Fruit fly (Drosophila melanogaster) whole organism, embryonic: ENCODE data around the gene CG31560.

ENCODE experiments used
- ATbp ChIP-seq: fragments of 200-800 bp; sonication (Bioruptor generic); optimal IDR thresholded peaks from 2 replicates; lab custom pipeline; 2017; ENCODE audit warnings: missing biosample characterization, mild to moderate bottlenecking, missing genetic modification characterization, missing genetic modification reagents
- C15 ChIP-seq: fragments of 200-800 bp; sonication (Bioruptor generic); IDR thresholded peaks from 3 replicates; pipeline ENCODE4 v1.3.6; 2022; ENCODE audit warnings: missing biosample characterization, missing genetic modification characterization
- CG10274 ChIP-seq: fragments of 200-800 bp; sonication (Bioruptor generic); optimal IDR thresholded peaks from 3 replicates; lab custom pipeline; 2017; ENCODE audit warnings: missing biosample characterization, mild to moderate bottlenecking, missing genetic modification characterization
- CG11456 ChIP-seq: fragments of 200-800 bp; sonication (Bioruptor generic); IDR thresholded peaks from 3 replicates; pipeline ENCODE4 v1.3.6; 2022; ENCODE audit warnings: missing biosample characterization, missing genetic modification characterization
- CG11696 ChIP-seq: fragments of 200-800 bp; sonication (Bioruptor generic); IDR thresholded peaks from 2 replicates; pipeline ENCODE4 v1.3.6; 2022; ENCODE audit warnings: missing biosample characterization, missing genetic modification characterization
- CG12104 ChIP-seq: fragments of 200-800 bp; sonication (Bioruptor generic); optimal IDR thresholded peaks from 3 replicates; lab custom pipeline; 2016; ENCODE audit warnings: missing biosample characterization, missing genetic modification characterization
- CG12236 ChIP-seq: fragments of 200-800 bp; sonication (Bioruptor generic); optimal IDR thresholded peaks from 2 replicates; lab custom pipeline; 2016; ENCODE audit warnings: missing biosample characterization, missing genetic modification characterization
- CG12299 ChIP-seq: fragments of 200-800 bp; sonication (Bioruptor generic); optimal IDR thresholded peaks from 2 replicates; lab custom pipeline; 2018; ENCODE audit warnings: missing biosample characterization, mild to moderate bottlenecking, missing genetic modification characterization
- CG14441 ChIP-seq: fragments of 200-800 bp; sonication (Bioruptor generic); IDR thresholded peaks from 2 replicates; pipeline ENCODE4 v1.3.6; 2022; ENCODE audit warnings: missing biosample characterization, missing genetic modification characterization
- CG15514 ChIP-seq: fragments of 200-800 bp; sonication (Bioruptor generic); optimal IDR thresholded peaks from 3 replicates; lab custom pipeline; 2017; ENCODE audit warnings: missing biosample characterization, missing genetic modification characterization, mild to moderate bottlenecking, moderate library complexity, missing genetic modification reagents
- CG17568 ChIP-seq: fragments of 200-800 bp; sonication (Bioruptor generic); optimal IDR thresholded peaks from 2 replicates; lab custom pipeline; 2018; ENCODE audit warnings: missing biosample characterization, mild to moderate bottlenecking, missing genetic modification characterization, moderate library complexity
- CG17829 ChIP-seq: fragments of 200-800 bp; optimal IDR thresholded peaks from 2 replicates; lab custom pipeline; 2019; ENCODE audit warnings: missing biosample characterization, mild to moderate bottlenecking, missing genetic modification characterization, moderate library complexity
- CG18262 ChIP-seq: fragments of 200-800 bp; optimal IDR thresholded peaks from 3 replicates; lab custom pipeline; 2019; ENCODE audit warnings: missing biosample characterization, mild to moderate bottlenecking, missing genetic modification characterization, moderate library complexity
- CG2120 ChIP-seq: fragments of 200-800 bp; sonication (Bioruptor generic); optimal IDR thresholded peaks from 3 replicates; lab custom pipeline; 2016; ENCODE audit warnings: missing biosample characterization, missing genetic modification characterization
- CG2129 ChIP-seq: fragments of 200-800 bp; sonication (Bioruptor generic); IDR thresholded peaks from 2 replicates; pipeline ENCODE4 v1.3.6; 2022; ENCODE audit warnings: missing biosample characterization, missing genetic modification characterization; ENCODE audit not compliant: partially characterized antibody
- CG2199 ChIP-seq: fragments of 200-800 bp; sonication (Bioruptor generic); IDR thresholded peaks from 3 replicates; pipeline ENCODE4 v1.3.6; 2022; ENCODE audit warnings: missing biosample characterization, missing genetic modification characterization
- CG7928 ChIP-seq: fragments of 200-800 bp; sonication (Bioruptor generic); optimal IDR thresholded peaks from 2 replicates; lab custom pipeline; 2017; ENCODE audit warnings: missing biosample characterization, mild to moderate bottlenecking, missing genetic modification characterization
- CG9609 ChIP-seq: fragments of 200-800 bp; sonication (Bioruptor generic); optimal IDR thresholded peaks from 3 replicates; lab custom pipeline; 2016; ENCODE audit warnings: missing biosample characterization, missing genetic modification characterization
- CG9797 ChIP-seq: fragments of 200-800 bp; sonication (Bioruptor generic); optimal IDR thresholded peaks from 3 replicates; lab custom pipeline; 2018; ENCODE audit warnings: missing biosample characterization, mild to moderate bottlenecking, missing genetic modification characterization
- Dll ChIP-seq: fragments of 200-800 bp; sonication (Bioruptor generic); IDR thresholded peaks from 4 replicates; pipeline ENCODE4 v1.3.6; 2022; ENCODE audit warnings: missing biosample characterization, missing genetic modification characterization; ENCODE audit not compliant: partially characterized antibody
- E2f1 ChIP-seq: fragments of 200-800 bp; sonication (Bioruptor generic); IDR thresholded peaks from 2 replicates; pipeline ENCODE4 v1.3.6; 2022; ENCODE audit warnings: missing biosample characterization, missing genetic modification characterization
- HmgD ChIP-seq: fragments of 200-800 bp; sonication (Bioruptor generic); optimal IDR thresholded peaks from 3 replicates; lab custom pipeline; 2016; ENCODE audit warnings: missing biosample characterization, missing genetic modification characterization
- MBD-R2 ChIP-seq: fragments of 200-800 bp; sonication (Bioruptor generic); IDR thresholded peaks from 2 replicates; pipeline ENCODE4 v1.3.6; 2022; ENCODE audit warnings: missing biosample characterization, missing genetic modification characterization
- NK7.1 ChIP-seq: fragments of 200-800 bp; sonication (Bioruptor generic); optimal IDR thresholded peaks from 3 replicates; lab custom pipeline; 2016; ENCODE audit warnings: missing biosample characterization, missing genetic modification characterization
- Rfx ChIP-seq: fragments of 200-800 bp; sonication (Bioruptor generic); IDR thresholded peaks from 2 replicates; pipeline ENCODE4 v1.3.6; 2022; ENCODE audit warnings: missing biosample characterization, missing genetic modification characterization
- Sox100B ChIP-seq: fragments of 200-800 bp; sonication (Bioruptor generic); optimal IDR thresholded peaks from 3 replicates; lab custom pipeline; 2018; ENCODE audit warnings: missing biosample characterization, mild to moderate bottlenecking, missing genetic modification characterization
- Vsx1 ChIP-seq: fragments of 200-800 bp; sonication (Bioruptor generic); optimal IDR thresholded peaks from 2 replicates; lab custom pipeline; 2017; ENCODE audit warnings: missing biosample characterization, mild to moderate bottlenecking, missing genetic modification characterization, missing genetic modification reagents
- Xrp1 ChIP-seq: fragments of 200-800 bp; sonication (Bioruptor generic); IDR thresholded peaks from 2 replicates; pipeline ENCODE4 v1.3.6; 2022; ENCODE audit warnings: missing biosample characterization, missing genetic modification characterization
- ap ChIP-seq: fragments of 200-800 bp; sonication (Bioruptor generic); IDR thresholded peaks from 2 replicates; pipeline ENCODE4 v1.3.6; 2022; ENCODE audit warnings: missing biosample characterization, missing genetic modification characterization
- ash1 ChIP-seq: fragments of 200-800 bp; sonication (Bioruptor generic); optimal IDR thresholded peaks from 2 replicates; lab custom pipeline; 2018; ENCODE audit warnings: missing biosample characterization, mild to moderate bottlenecking, missing genetic modification characterization
- ato ChIP-seq: fragments of 200-800 bp; sonication (Bioruptor generic); IDR thresholded peaks from 2 replicates; pipeline ENCODE4 v1.3.6; 2022; ENCODE audit warnings: missing biosample characterization, missing genetic modification characterization; ENCODE audit not compliant: partially characterized antibody
- br ChIP-seq: fragments of >200 bp; optimal IDR thresholded peaks from 2 replicates; lab custom pipeline; 2017
- btn ChIP-seq: fragments of 200-800 bp; sonication (Bioruptor generic); optimal IDR thresholded peaks from 2 replicates; lab custom pipeline; 2016; ENCODE audit warnings: missing biosample characterization, missing genetic modification characterization
- chn ChIP-seq: fragments of 200-800 bp; sonication (Bioruptor generic); optimal IDR thresholded peaks from 2 replicates; lab custom pipeline; 2016; ENCODE audit warnings: missing biosample characterization, missing genetic modification characterization
- disco-r ChIP-seq: fragments of 200-800 bp; sonication (Bioruptor generic); optimal IDR thresholded peaks from 2 replicates; lab custom pipeline; 2016; ENCODE audit warnings: missing biosample characterization, missing genetic modification characterization
- dysf ChIP-seq: fragments of 200-800 bp; sonication (Bioruptor generic); IDR thresholded peaks from 3 replicates; pipeline ENCODE4 v1.3.6; 2022; ENCODE audit warnings: missing biosample characterization, missing genetic modification characterization
- ewg ChIP-seq: fragments of 200-800 bp; sonication (Bioruptor generic); optimal IDR thresholded peaks from 3 replicates; lab custom pipeline; 2017; ENCODE audit warnings: mild to moderate bottlenecking, missing biosample characterization, missing genetic modification reagents, missing genetic modification characterization
- ind ChIP-seq: fragments of 200-800 bp; sonication (Bioruptor generic); optimal IDR thresholded peaks from 3 replicates; lab custom pipeline; 2016; ENCODE audit warnings: missing biosample characterization, missing genetic modification characterization
- jumu ChIP-seq: fragments of 200-800 bp; sonication (Bioruptor generic); optimal IDR thresholded peaks from 3 replicates; lab custom pipeline; 2016; ENCODE audit warnings: missing biosample characterization, missing genetic modification characterization
- kah ChIP-seq: fragments of 200-800 bp; sonication (Bioruptor generic); optimal IDR thresholded peaks from 2 replicates; lab custom pipeline; 2018; ENCODE audit warnings: missing biosample characterization, mild to moderate bottlenecking, missing genetic modification characterization
- lbe ChIP-seq: fragments of 200-800 bp; sonication (Bioruptor generic); optimal IDR thresholded peaks from 2 replicates; lab custom pipeline; 2016; ENCODE audit warnings: missing biosample characterization, mild to moderate bottlenecking, missing genetic modification characterization
- lola ChIP-seq, 3 experiments: fragments of >200 bp in 2 of 3; fragments of 200-800 bp in 1 of 3; sonication (Bioruptor generic) in 1 of 3; optimal IDR thresholded peaks; 2 replicates each; lab custom pipeline; 2017 to 2019; ENCODE audit warnings: missing biosample characterization in 3 of 3, missing genetic modification characterization in 3 of 3, mild to moderate bottlenecking in 1 of 3, moderate library complexity in 1 of 3
- pan ChIP-seq, 4 experiments: fragments of >200 bp in 3 of 4; fragments of 200-800 bp in 1 of 4; sonication (Bioruptor generic) in 1 of 4; optimal IDR thresholded peaks in 3 of 4; IDR thresholded peaks in 1 of 4; 2 replicates each; pipeline versions ENCODE4 v1.3.6 to Lab custom; 2017 to 2022; ENCODE audit warnings: missing biosample characterization in 2 of 4, missing genetic modification characterization in 2 of 4, mixed read lengths in 1 of 4
- peb ChIP-seq: fragments of 200-800 bp; sonication (Bioruptor generic); IDR thresholded peaks from 2 replicates; pipeline ENCODE4 v1.3.6; 2022; ENCODE audit warnings: missing biosample characterization, missing genetic modification characterization
- salm ChIP-seq: fragments of 200-800 bp; sonication (Bioruptor generic); optimal IDR thresholded peaks from 2 replicates; lab custom pipeline; 2018; ENCODE audit warnings: missing biosample characterization, mild to moderate bottlenecking, missing genetic modification characterization
- tin ChIP-seq: fragments of 200-800 bp; sonication (Bioruptor generic); optimal IDR thresholded peaks from 3 replicates; lab custom pipeline; 2016; ENCODE audit warnings: missing biosample characterization, missing genetic modification characterization
- tio ChIP-seq: fragments of 200-800 bp; sonication (Bioruptor generic); optimal IDR thresholded peaks from 2 replicates; lab custom pipeline; 2017; ENCODE audit warnings: missing biosample characterization, missing genetic modification characterization, inconsistent platforms
- trh ChIP-seq: fragments of 200-800 bp; sonication (Bioruptor generic); optimal IDR thresholded peaks from 2 replicates; lab custom pipeline; 2016; ENCODE audit warnings: missing biosample characterization, missing genetic modification characterization
- wor ChIP-seq: fragments of 200-800 bp; sonication (Bioruptor generic); IDR thresholded peaks from 2 replicates; pipeline ENCODE4 v1.3.6; 2022; ENCODE audit warnings: missing biosample characterization, missing genetic modification characterization
- zen ChIP-seq: fragments of 200-800 bp; sonication (Bioruptor generic); optimal IDR thresholded peaks from 3 replicates; lab custom pipeline; 2018; ENCODE audit warnings: missing biosample characterization, mild to moderate bottlenecking, missing genetic modification characterization, moderate library complexity

CG31560 gene

DNA sequence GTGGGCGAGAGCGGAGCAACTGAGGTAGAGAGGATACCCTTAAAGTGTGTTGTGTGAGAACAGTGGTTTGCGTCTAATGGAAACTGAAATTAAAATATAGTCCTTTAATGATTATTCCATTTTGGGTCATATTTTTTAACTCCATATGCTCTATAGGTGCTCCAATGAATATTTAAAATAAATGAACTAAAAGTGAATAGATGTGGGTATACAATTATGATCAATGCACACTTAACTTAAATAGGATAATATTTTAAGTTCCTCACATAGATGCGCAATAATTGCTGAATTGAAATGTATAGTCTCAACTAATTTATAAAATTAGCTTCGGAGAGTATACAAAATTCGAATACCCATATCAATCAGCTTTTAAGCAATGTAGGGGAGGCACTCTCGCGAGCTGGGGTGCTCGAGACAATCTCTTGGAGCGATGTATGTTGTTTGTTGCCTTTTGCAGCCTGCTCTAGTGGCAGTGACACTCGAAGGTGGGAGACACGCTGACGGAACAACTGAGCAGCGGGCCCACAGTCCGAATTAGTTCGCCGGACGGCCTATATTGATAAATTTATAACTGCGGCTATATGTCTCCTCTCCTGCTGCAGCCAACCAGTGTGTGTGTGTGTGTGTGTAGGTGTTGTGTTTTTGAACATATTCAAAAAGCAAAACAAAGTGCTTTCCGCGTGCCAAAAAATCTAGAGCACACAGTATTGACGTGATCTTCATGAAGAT is 44.0 kb downstream of the CG31560 start (continued):
- TF ChIP-seq E2f1 (GFP tag; lab: Robert Waterston, UW), result peak; percentile 58
- TF ChIP-seq tin (GFP tag; lab: Kevin White, UChicago), result peak; percentile 62
- peak; percentile 55 for TF ChIP-seq Xrp1 (GFP tag; lab: Robert Waterston, UW)
- TF ChIP-seq CG14441 (GFP tag; lab: Robert Waterston, UW), result peak; percentile 45
- peak; percentile 51 for TF ChIP-seq CG9609 (GFP tag; lab: Kevin White, UChicago)
- 0 out of 4 replicates have a peak, but pooled peaks have one; percentile 24 for TF ChIP-seq Dll
- peak; percentile 81 for TF ChIP-seq CG2120 (GFP tag; lab: Kevin White, UChicago)
- TF ChIP-seq dysf (GFP tag; lab: Robert Waterston, UW), result peak; percentile 82; the same call in 2 of the 3 replicates
- no peak for TF ChIP-seq peb (GFP tag; lab: Robert Waterston, UW)
- TF ChIP-seq CG18262 (tag; lab: Kevin White, UChicago), result peak; percentile 92
- TF ChIP-seq btn (GFP tag; lab: Kevin White, UChicago), result peak; percentile 56
- peak; percentile 77 for TF ChIP-seq ind
- peak; percentile 20 for TF ChIP-seq jumu (GFP tag; lab: Kevin White, UChicago)
- TF ChIP-seq CG10274 (GFP tag; lab: Kevin White, UChicago), result peak; percentile 64
- peak; percentile 75 for TF ChIP-seq CG12104 (GFP tag; lab: Kevin White, UChicago)
- TF ChIP-seq NK7.1 (GFP tag; lab: Kevin White, UChicago), result peak; percentile 41
- peak; percentile 19 for TF ChIP-seq lbe (GFP tag; lab: Kevin White, UChicago)
- peak; percentile 64 for TF ChIP-seq disco-r (GFP tag; lab: Kevin White, UChicago)
- peak; percentile 47 for TF ChIP-seq CG17568
- peak; percentile 72 for TF ChIP-seq ATbp
- TF ChIP-seq zen, result no peak
- 0 out of 2 replicates have a peak, but pooled peaks have one; percentile 26 for TF ChIP-seq CG11696 (GFP tag; lab: Robert Waterston, UW)
- no peak for TF ChIP-seq Vsx1 (GFP tag; lab: Kevin White, UChicago)
- peak; percentile 81 for TF ChIP-seq CG17829 (tag; lab: Kevin White, UChicago)
- peak; percentile 82 for TF ChIP-seq tio (GFP tag; lab: Kevin White, UChicago)
- TF ChIP-seq CG12299 (tag; lab: Kevin White, UChicago), result peak; percentile 52
- TF ChIP-seq ewg, result peak; percentile 66
- no peak for TF ChIP-seq CG9797 (GFP tag; lab: Kevin White, UChicago)
- peak; percentile 21 for TF ChIP-seq HmgD (GFP tag; lab: Kevin White, UChicago)
- TF ChIP-seq CG12236 (GFP tag; lab: Kevin White, UChicago), result peak; percentile 65
- peak; percentile 61 for TF ChIP-seq wor
- no peak for TF ChIP-seq pan (optimal IDR thresholded peaks at IDR 0.05; lab: Kevin White, UChicago)
- TF ChIP-seq pan (GFP tag; optimal IDR thresholded peaks at IDR 0.05 in 1 of 2, IDR thresholded peaks at IDR 0.05 in 1 of 2), result peak in 1 of 2 experiments; percentile 70
- peak; percentile 92 for TF ChIP-seq Sox100B (GFP tag; lab: Kevin White, UChicago)
- peak; percentile 2 for TF ChIP-seq CG7928
- 0 out of 2 replicates have a peak, but pooled peaks have one; percentile 32 for TF ChIP-seq ap (GFP tag; lab: Robert Waterston, UW)
- peak; percentile 76 for TF ChIP-seq chn (GFP tag; lab: Kevin White, UChicago)
- TF ChIP-seq trh (GFP tag; lab: Kevin White, UChicago), result peak; percentile 31
- no peak; the same call in none of the 2 replicates for TF ChIP-seq Rfx (GFP tag; lab: Robert Waterston, UW)

DNA sequence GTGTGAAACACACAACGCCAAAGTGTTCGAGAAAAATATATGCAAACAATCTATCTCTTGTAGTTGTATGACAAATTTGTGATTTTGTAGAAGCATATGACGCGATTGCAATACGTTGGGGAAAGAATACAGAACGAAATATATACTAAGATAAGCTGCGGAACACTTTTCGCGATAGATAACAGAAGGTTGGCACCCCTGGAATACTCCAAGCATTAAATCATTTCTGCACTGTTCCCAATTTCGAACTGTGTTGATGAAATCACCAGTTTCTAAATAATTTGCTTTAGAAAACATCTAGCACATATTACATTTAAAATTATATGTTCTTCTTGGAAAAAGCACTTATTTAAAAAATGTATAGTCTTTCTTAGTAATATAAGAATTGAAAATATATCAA is 44.6 kb downstream of the CG31560 start:
- TF ChIP-seq CG15514 (GFP tag; lab: Kevin White, UChicago) (no peak), CG2199 (GFP tag; lab: Robert Waterston, UW) (no peak), MBD-R2 (GFP tag; lab: Robert Waterston, UW) (no peak), ash1 (no peak), br (lab: Kevin White, UChicago) (no peak), Sox100B (GFP tag; lab: Kevin White, UChicago) (no peak), lola (GFP tag; optimal IDR thresholded peaks at IDR 0.05; lab: Kevin White, UChicago) (no peak), CG2129 (GFP tag; lab: Robert Waterston, UW) (no peak), kah (no peak), ato (GFP tag; lab: Robert Waterston, UW) (no peak), C15 (no peak), CG9609 (GFP tag; lab: Kevin White, UChicago) (no peak), HmgD (GFP tag; lab: Kevin White, UChicago) (no peak), salm (tag; lab: Kevin White, UChicago) (no peak), CG11456 (GFP tag; lab: Robert Waterston, UW) (no peak)
